Worm (Caenorhabditis elegans): ENCODE data around the gene ifp-1.

- TF ChIP-seq tbx-37 (GFP tag; conservative IDR thresholded peaks at IDR 0.05) (no peak), scrt-1 (GFP tag; IDR thresholded peaks at IDR 0.05) (no peak), aly-1 (tag; optimal IDR thresholded peaks at IDR 0.05) (no peak), pes-1 (GFP tag; IDR thresholded peaks at IDR 0.05) (no peak), ama-1 (optimal IDR thresholded peaks at IDR 0.05) (no peak), F13C5.2 (tag; optimal IDR thresholded peaks at IDR 0.05) (no peak), tbx-11 (GFP tag; IDR thresholded peaks at IDR 0.05) (no peak), flt-1 (GFP tag; IDR thresholded peaks at IDR 0.05) (no peak), ceh-36 (tag; optimal IDR thresholded peaks at IDR 0.05) (no peak)
Measured at ce11 chrX:9638825-9639474, 41.0 kb downstream of the ifp-1 start.
